Worm (Caenorhabditis elegans) whole organism, L3 larva: ENCODE data around the gene ZK488.5.

Experiments
- ZK546.5 ChIP-seq: sonication (generic microtip); optimal IDR thresholded peaks from 2 replicates; lab custom pipeline; 2017; ENCODE audit warnings: missing biosample characterization, missing genetic modification characterization
- aly-2 ChIP-seq: fragments of 150-350 bp; optimal IDR thresholded peaks from 2 replicates; lab custom pipeline; 2014; ENCODE audit warnings: missing biosample characterization, missing genetic modification characterization
- ama-1 ChIP-seq: fragments of 150-350 bp; optimal IDR thresholded peaks from 2 replicates; lab custom pipeline; 2018
- ceh-28 ChIP-seq: fragments of 150-350 bp; optimal IDR thresholded peaks from 2 replicates; lab custom pipeline; 2014; ENCODE audit warnings: missing biosample characterization, missing genetic modification reagents, missing genetic modification characterization
- ceh-82 ChIP-seq: fragments of 150-350 bp; optimal IDR thresholded peaks from 2 replicates; lab custom pipeline; 2014; ENCODE audit warnings: missing biosample characterization, missing genetic modification characterization
- egl-27 ChIP-seq: sonication (generic microtip); optimal IDR thresholded peaks from 4 replicates; lab custom pipeline; 2017; ENCODE audit warnings: missing biosample characterization, missing genetic modification reagents, missing genetic modification characterization
- egl-5 ChIP-seq: fragments of 150-350 bp; optimal IDR thresholded peaks from 2 replicates; lab custom pipeline; 2017; ENCODE audit warnings: missing biosample characterization, missing genetic modification reagents, missing genetic modification characterization, inconsistent platforms
- elt-1 ChIP-seq: fragments of 150-350 bp; optimal IDR thresholded peaks from 2 replicates; lab custom pipeline; 2014; ENCODE audit warnings: missing biosample characterization, missing genetic modification characterization
- elt-2 ChIP-seq: sonication (generic microtip); optimal IDR thresholded peaks from 2 replicates; lab custom pipeline; 2016; ENCODE audit warnings: missing genetic modification reagents, mild to moderate bottlenecking, missing genetic modification characterization, missing compliant biosample characterization
- elt-3 ChIP-seq, 3 experiments: fragments of 150-350 bp in 1 of 3; sonication (generic microtip) in 2 of 3; optimal IDR thresholded peaks; 2 replicates in 2 of 3; 4 replicates in 1 of 3; lab custom pipeline; 2014 to 2017; ENCODE audit warnings: missing biosample characterization in 3 of 3, missing genetic modification characterization in 3 of 3
- eor-1 ChIP-seq, 2 experiments: fragments of 150-350 bp; optimal IDR thresholded peaks; 2 replicates each; lab custom pipeline; 2014 to 2018; ENCODE audit warnings: missing biosample characterization in 2 of 2, missing genetic modification characterization in 2 of 2
- fkh-10 ChIP-seq: sonication (generic microtip); optimal IDR thresholded peaks from 2 replicates; lab custom pipeline; 2017; ENCODE audit warnings: missing biosample characterization, missing genetic modification reagents, missing genetic modification characterization
- fos-1 ChIP-seq: fragments of 150-350 bp; optimal IDR thresholded peaks from 2 replicates; lab custom pipeline; 2014; ENCODE audit warnings: missing biosample characterization, missing genetic modification characterization
- jun-1 ChIP-seq: fragments of 150-350 bp; optimal IDR thresholded peaks from 2 replicates; lab custom pipeline; 2014; ENCODE audit warnings: missing biosample characterization, missing genetic modification reagents, missing genetic modification characterization
- lin-15B ChIP-seq: fragments of 150-350 bp; optimal IDR thresholded peaks from 2 replicates; lab custom pipeline; 2014; ENCODE audit warnings: missing biosample characterization, missing genetic modification characterization
- lin-39 ChIP-seq: fragments of 150-350 bp; optimal IDR thresholded peaks from 2 replicates; lab custom pipeline; 2018; ENCODE audit warnings: missing biosample characterization, missing genetic modification reagents, missing genetic modification characterization
- lsy-12 ChIP-seq: sonication (generic microtip); optimal IDR thresholded peaks from 2 replicates; lab custom pipeline; 2016; ENCODE audit warnings: mild to moderate bottlenecking, missing genetic modification characterization, missing compliant biosample characterization
- mdl-1 ChIP-seq: fragments of 150-350 bp; optimal IDR thresholded peaks from 2 replicates; lab custom pipeline; 2014; ENCODE audit warnings: missing biosample characterization, missing genetic modification characterization
- nfya-1 ChIP-seq: sonication (generic microtip); optimal IDR thresholded peaks from 2 replicates; lab custom pipeline; 2017; ENCODE audit warnings: missing genetic modification characterization, mild to moderate bottlenecking, missing compliant biosample characterization, antibody characterized with exemption, moderate library complexity; ENCODE audit not compliant: insufficient read depth
- nhr-11 ChIP-seq: fragments of 150-350 bp; optimal IDR thresholded peaks from 2 replicates; lab custom pipeline; 2014; ENCODE audit warnings: missing biosample characterization, missing genetic modification characterization
- nhr-12 ChIP-seq: fragments of 150-350 bp; optimal IDR thresholded peaks from 2 replicates; lab custom pipeline; 2014; ENCODE audit warnings: missing biosample characterization, missing genetic modification characterization
- nhr-23 ChIP-seq: fragments of 150-350 bp; optimal IDR thresholded peaks from 2 replicates; lab custom pipeline; 2014; ENCODE audit warnings: missing biosample characterization, missing genetic modification reagents, missing genetic modification characterization
- nhr-237 ChIP-seq: fragments of 150-350 bp; optimal IDR thresholded peaks from 2 replicates; lab custom pipeline; 2014; ENCODE audit warnings: missing biosample characterization, missing genetic modification characterization
- nhr-25 ChIP-seq: sonication (generic microtip); optimal IDR thresholded peaks from 2 replicates; lab custom pipeline; 2017; ENCODE audit warnings: missing biosample characterization, missing genetic modification characterization
- nhr-28 ChIP-seq: fragments of 150-350 bp; optimal IDR thresholded peaks from 2 replicates; lab custom pipeline; 2014; ENCODE audit warnings: missing biosample characterization, missing genetic modification characterization
- nhr-43 ChIP-seq: sonication (generic microtip); optimal IDR thresholded peaks from 2 replicates; lab custom pipeline; 2016; ENCODE audit warnings: mild to moderate bottlenecking, missing genetic modification characterization, missing compliant biosample characterization; ENCODE audit not compliant: poor library complexity, severe bottlenecking
- nhr-67 ChIP-seq: fragments of 150-350 bp; optimal IDR thresholded peaks from 2 replicates; lab custom pipeline; 2014; ENCODE audit warnings: missing biosample characterization, missing genetic modification characterization
- nhr-77 ChIP-seq: fragments of 150-350 bp; optimal IDR thresholded peaks from 2 replicates; lab custom pipeline; 2014; ENCODE audit warnings: missing biosample characterization, missing genetic modification characterization
- pha-4 ChIP-seq: fragments of 150-350 bp; optimal IDR thresholded peaks from 2 replicates; lab custom pipeline; 2014; ENCODE audit warnings: missing biosample characterization, missing genetic modification reagents, missing genetic modification characterization
- pqm-1 ChIP-seq: fragments of 150-350 bp; optimal IDR thresholded peaks from 2 replicates; lab custom pipeline; 2017; ENCODE audit warnings: missing biosample characterization, missing genetic modification characterization, inconsistent platforms
- sea-2 ChIP-seq: fragments of 150-350 bp; sonication (generic microtip); optimal IDR thresholded peaks from 4 replicates; lab custom pipeline; 2014; ENCODE audit warnings: missing biosample characterization, missing genetic modification reagents, missing genetic modification characterization
- snpc-4 ChIP-seq: fragments of 150-350 bp; optimal IDR thresholded peaks from 2 replicates; lab custom pipeline; 2014; ENCODE audit warnings: missing biosample characterization, missing genetic modification characterization
- tbx-2 ChIP-seq: sonication (generic microtip); optimal IDR thresholded peaks from 2 replicates; lab custom pipeline; 2016; ENCODE audit warnings: mild to moderate bottlenecking, missing genetic modification characterization, missing compliant biosample characterization
- unc-62 ChIP-seq: fragments of 150-350 bp; sonication (generic microtip); optimal IDR thresholded peaks from 4 replicates; lab custom pipeline; 2014; ENCODE audit warnings: missing biosample characterization, missing genetic modification reagents, missing genetic modification characterization
- zag-1 ChIP-seq: fragments of 150-350 bp; optimal IDR thresholded peaks from 2 replicates; lab custom pipeline; 2014; ENCODE audit warnings: missing biosample characterization, missing genetic modification characterization
- ztf-11 ChIP-seq: fragments of 150-350 bp; optimal IDR thresholded peaks from 2 replicates; lab custom pipeline; 2014; ENCODE audit warnings: missing biosample characterization, missing genetic modification characterization
- ztf-4 ChIP-seq: fragments of 150-350 bp; optimal IDR thresholded peaks from 2 replicates; lab custom pipeline; 2014; ENCODE audit warnings: missing biosample characterization, missing genetic modification characterization

ZK488.5 gene

DNA sequence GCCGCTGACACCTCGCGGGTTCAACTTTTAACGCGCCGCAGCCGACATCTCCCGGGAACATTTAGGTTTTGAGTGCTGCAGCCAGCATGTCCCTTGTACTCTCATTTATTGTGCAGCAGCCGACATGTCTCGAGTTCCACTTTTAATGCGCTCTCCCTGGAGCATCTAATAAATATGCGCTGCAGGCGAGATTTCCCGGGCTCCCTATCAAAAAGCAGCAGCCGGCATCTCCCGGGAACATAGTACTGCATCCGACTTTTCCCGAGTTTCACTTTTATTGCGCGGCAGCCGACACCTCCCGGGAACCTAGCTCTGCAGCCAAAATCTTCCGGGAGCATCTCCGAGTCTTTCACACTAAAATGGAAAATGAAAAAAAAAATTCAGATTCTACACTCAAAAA lies 27.9 kb downstream of the ZK488.5 start:
- TF ChIP-seq ceh-28 (tag; lab: Kevin White, UChicago) (no peak), eor-1 (tag; optimal IDR thresholded peaks at IDR 0.05; lab: Kevin White, UChicago) (no peak), sea-2 (GFP tag; lab: Kevin White, UChicago) (no peak), mdl-1 (no peak), egl-27 (tag; lab: Kevin White, UChicago) (no peak), nhr-11 (tag; lab: Kevin White, UChicago) (no peak), nhr-237 (tag; lab: Kevin White, UChicago) (no peak), lsy-12 (tag; lab: Kevin White, UChicago) (no peak), ztf-4 (tag; lab: Kevin White, UChicago) (no peak), nhr-12 (tag; lab: Kevin White, UChicago) (no peak), unc-62 (no peak), ama-1 (lab: Kevin White, UChicago) (no peak), fkh-10 (GFP tag; lab: Kevin White, UChicago) (no peak), lin-39 (tag; lab: Kevin White, UChicago) (no peak), lin-15B (tag; lab: Kevin White, UChicago) (no peak), ceh-82 (no peak), nhr-28 (tag; lab: Kevin White, UChicago) (no peak), elt-2 (tag; lab: Kevin White, UChicago) (no peak)
- TF ChIP-seq, all 47 proteins: peak for 0

DNA sequence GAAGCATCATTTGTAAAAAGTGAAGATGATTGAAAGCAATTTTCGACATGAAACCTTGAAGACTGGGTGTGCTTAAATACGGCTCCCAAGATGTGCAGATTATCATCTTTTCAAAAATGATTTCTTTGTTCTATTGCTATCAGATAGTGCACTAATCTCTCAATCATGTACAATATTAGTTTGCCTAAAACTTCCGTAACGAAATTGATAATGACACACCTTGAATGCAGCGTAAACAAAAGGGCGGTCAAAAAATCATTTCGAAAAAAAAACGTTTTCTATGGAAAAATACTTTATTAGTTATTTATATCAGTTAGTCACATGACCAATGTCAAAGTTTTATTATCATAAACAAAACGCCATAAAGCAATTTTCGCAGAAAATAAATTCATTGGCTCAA lies 29.8 kb downstream of the ZK488.5 start, which contains the start of gene F48G7.5:
TSS of gene F48G7.5 (minus strand) at position 34 of the 400 bp plus-strand sequence.
- TF ChIP-seq pha-4 = peak; percentile 36
- no peak for TF ChIP-seq nhr-23 (tag; lab: Kevin White, UChicago)
- no peak for TF ChIP-seq nhr-43 (tag; lab: Kevin White, UChicago)
- no peak for TF ChIP-seq elt-1 (tag; lab: Kevin White, UChicago)
- no peak for TF ChIP-seq lsy-12 (tag; lab: Kevin White, UChicago)
- TF ChIP-seq elt-2 (tag; lab: Kevin White, UChicago) = peak; percentile 56
- no peak for TF ChIP-seq ZK546.5 (tag; lab: Kevin White, UChicago)
- TF ChIP-seq jun-1 (tag; lab: Kevin White, UChicago) = no peak
- no peak for TF ChIP-seq nhr-28 (tag; lab: Kevin White, UChicago)
- TF ChIP-seq ceh-28 (tag; lab: Kevin White, UChicago) = no peak
- no peak for TF ChIP-seq unc-62
- TF ChIP-seq nhr-25 = no peak
- TF ChIP-seq mdl-1 = no peak
- TF ChIP-seq ztf-4 (tag; lab: Kevin White, UChicago) = no peak
- TF ChIP-seq eor-1 (tag; optimal IDR thresholded peaks at IDR 0.05; lab: Kevin White, UChicago) = no peak
- TF ChIP-seq egl-5 (tag; lab: Kevin White, UChicago) = no peak
- peak; percentile 64 for TF ChIP-seq pqm-1
- TF ChIP-seq zag-1 = no peak
- TF ChIP-seq nhr-67 (tag; lab: Kevin White, UChicago) = no peak
- TF ChIP-seq ztf-11 = no peak

DNA sequence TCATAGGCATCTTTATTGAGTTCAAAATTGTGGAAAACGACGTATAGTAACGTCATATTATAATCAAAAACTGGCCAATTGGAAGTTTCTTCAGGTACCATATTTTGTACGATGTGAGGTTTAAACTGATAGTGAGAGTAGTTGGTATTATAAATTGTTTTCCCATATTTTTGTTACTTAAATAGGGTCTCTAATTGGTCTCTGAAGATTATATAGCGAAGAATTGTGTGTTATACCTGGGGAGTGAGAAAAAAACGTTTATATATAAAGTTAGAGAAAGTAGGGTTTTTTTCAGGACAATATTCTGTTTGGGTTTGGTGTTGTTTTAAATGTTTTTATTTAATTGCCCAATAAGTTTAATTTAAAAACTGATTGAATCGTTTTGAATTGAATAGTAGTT lies 31.9 kb downstream of the ZK488.5 start, which contains the start of gene srt-17:
TSS of gene srt-17 (minus strand) at position 101 of the 400 bp plus-strand sequence.
- TF ChIP-seq snpc-4 (tag; lab: Kevin White, UChicago) (no peak), elt-2 (tag; lab: Kevin White, UChicago) (no peak), nhr-11 (tag; lab: Kevin White, UChicago) (no peak), lsy-12 (tag; lab: Kevin White, UChicago) (no peak), nhr-77 (tag; lab: Kevin White, UChicago) (no peak), fos-1 (tag; lab: Kevin White, UChicago) (no peak), zag-1 (no peak), sea-2 (GFP tag; lab: Kevin White, UChicago) (no peak)

DNA sequence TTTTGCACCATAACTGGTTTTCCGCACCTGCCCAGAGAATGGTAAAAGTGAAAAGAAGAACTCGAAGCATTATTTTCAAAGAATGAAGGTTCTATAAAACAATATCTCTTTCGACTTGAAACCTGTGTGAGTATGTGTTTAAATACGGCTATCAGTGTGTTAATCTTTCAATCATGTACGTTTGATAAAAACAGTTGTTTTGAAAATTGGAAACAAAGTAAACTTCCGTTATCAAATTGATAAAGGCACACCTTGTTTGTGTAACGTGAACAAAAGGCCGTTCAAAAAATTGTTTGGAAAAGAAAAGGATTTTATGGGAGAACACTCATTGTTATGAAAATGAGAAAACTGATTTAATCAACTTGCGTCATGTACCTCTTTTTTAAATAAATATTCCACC lies 33.3 kb downstream of the ZK488.5 start, which contains the start of gene F48G7.7:
TSS of gene F48G7.7 (minus strand) at position 101 of the 400 bp plus-strand sequence.
- TF ChIP-seq nhr-12 (tag; lab: Kevin White, UChicago) (no peak), elt-3 (tag; optimal IDR thresholded peaks at IDR 0.05; lab: Kevin White, UChicago) (no peak), ama-1 (lab: Kevin White, UChicago) (no peak), tbx-2 (tag; lab: Kevin White, UChicago) (no peak), nfya-1 (no peak), nhr-77 (tag; lab: Kevin White, UChicago) (no peak), lsy-12 (tag; lab: Kevin White, UChicago) (no peak), jun-1 (tag; lab: Kevin White, UChicago) (no peak), ceh-28 (tag; lab: Kevin White, UChicago) (no peak), ZK546.5 (tag; lab: Kevin White, UChicago) (no peak), egl-27 (tag; lab: Kevin White, UChicago) (no peak), nhr-28 (tag; lab: Kevin White, UChicago) (no peak), egl-5 (tag; lab: Kevin White, UChicago) (no peak), aly-2 (no peak), nhr-23 (tag; lab: Kevin White, UChicago) (no peak), elt-1 (tag; lab: Kevin White, UChicago) (no peak)
